ENCODE assay signal across 2 worm cellular contexts in the genomic region with DNA sequence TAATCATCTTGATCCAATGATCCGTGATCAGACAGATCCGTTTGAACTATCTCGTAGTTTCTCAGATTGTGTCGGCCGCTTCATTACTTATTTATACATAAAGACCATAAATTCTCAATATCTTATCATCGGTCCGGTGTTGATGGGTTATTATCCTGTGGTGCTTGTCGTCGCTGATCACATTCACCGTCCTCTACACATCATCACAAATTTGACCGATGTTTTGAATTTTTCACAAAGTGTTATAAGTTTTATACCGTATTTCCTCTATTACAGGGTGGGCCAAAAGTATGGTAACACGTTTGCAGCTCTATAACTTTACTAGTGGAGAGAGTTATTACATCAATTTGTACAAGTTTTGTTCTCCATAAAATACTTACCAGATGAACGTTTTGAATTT.
TF ChIP-seq lines count a peak whose summit lies in the region.

No protein-coding gene starts in this region.

TF ChIP-seq in whole organism, L4 larva, 104 proteins besides CTCF, POLR2A, EP300 and RAD21:
- TF ChIP-seq zfp-3 (GFP tag; conservative IDR thresholded peaks at IDR 0.05; lab: Robert Waterston, UW) (0 out of 2 replicates have a peak, but pooled peaks have one; percentile 29), Y48G9A.11 (GFP tag; IDR thresholded peaks at IDR 0.05; lab: Robert Waterston, UW) (peak; percentile 47; the same call in 1 of the 2 replicates), lim-7 (GFP tag; IDR thresholded peaks at IDR 0.05; lab: Robert Waterston, UW) (peak; percentile 76), snpc-1.2 (GFP tag; IDR thresholded peaks at IDR 0.05; lab: Robert Waterston, UW) (peak; percentile 70), lin-38 (GFP tag; IDR thresholded peaks at IDR 0.05; lab: Robert Waterston, UW) (peak; percentile 70), nhr-48 (tag; optimal IDR thresholded peaks at IDR 0.05; lab: Kevin White, UChicago) (no peak), nhr-237 (tag; optimal IDR thresholded peaks at IDR 0.05; lab: Kevin White, UChicago) (no peak), F49E8.2 (tag; optimal IDR thresholded peaks at IDR 0.05; lab: Kevin White, UChicago; ENCODE audit: borderline replicate concordance) (peak; percentile 34), ces-1 (GFP tag; optimal IDR thresholded peaks at IDR 0.05; lab: Kevin White, UChicago) (no peak), snpc-4 (tag; optimal IDR thresholded peaks at IDR 0.05; lab: Kevin White, UChicago) (peak; percentile 48), nhr-25 (tag; optimal IDR thresholded peaks at IDR 0.05; lab: Kevin White, UChicago; ENCODE audit: borderline replicate concordance, insufficient read depth) (no peak), F26F4.8 (GFP tag; conservative IDR thresholded peaks at IDR 0.05; lab: Robert Waterston, UW) (0 out of 2 replicates have a peak, but pooled peaks have one; percentile 62), ceh-44 (GFP tag; IDR thresholded peaks at IDR 0.05; lab: Robert Waterston, UW) (peak; percentile 85), madf-9 (GFP tag; conservative IDR thresholded peaks at IDR 0.05; lab: Robert Waterston, UW) (0 out of 2 replicates have a peak, but pooled peaks have one; percentile 20), unc-39 (tag; optimal IDR thresholded peaks at IDR 0.05; lab: Kevin White, UChicago) (no peak), ZK546.5 (tag; optimal IDR thresholded peaks at IDR 0.05; lab: Kevin White, UChicago) (no peak)

TF ChIP-seq in whole organism, young adult, 124 proteins besides CTCF, POLR2A, EP300 and RAD21 (continues in another document):
- no peak for TF ChIP-seq ztf-22 (GFP tag; optimal IDR thresholded peaks at IDR 0.05; lab: Kevin White, UChicago)
- peak; percentile 54 for TF ChIP-seq rpc-1 (optimal IDR thresholded peaks at IDR 0.05; lab: Kevin White, UChicago)
- TF ChIP-seq rpc-1 (tag; optimal IDR thresholded peaks at IDR 0.05; lab: Kevin White, UChicago), result peak; percentile 75
- no peak for TF ChIP-seq ztf-6 (GFP tag; IDR thresholded peaks at IDR 0.05; lab: Robert Waterston, UW)
- TF ChIP-seq ztf-26 (tag; optimal IDR thresholded peaks at IDR 0.05; lab: Kevin White, UChicago), result no peak
- TF ChIP-seq ama-1 (optimal IDR thresholded peaks at IDR 0.05; lab: Kevin White, UChicago), result no peak
- no peak for TF ChIP-seq ama-1 (GFP tag; optimal IDR thresholded peaks at IDR 0.05; lab: Kevin White, UChicago)
- TF ChIP-seq somi-1 (GFP tag; optimal IDR thresholded peaks at IDR 0.05; lab: Kevin White, UChicago), result no peak
- TF ChIP-seq pha-4 (tag; optimal IDR thresholded peaks at IDR 0.05; lab: Kevin White, UChicago), result no peak
- no peak for TF ChIP-seq him-1 (tag; optimal IDR thresholded peaks at IDR 0.05; lab: Kevin White, UChicago)
- no peak for TF ChIP-seq C17E4.6 (GFP tag; IDR thresholded peaks at IDR 0.05; lab: Robert Waterston, UW)
- TF ChIP-seq akir-1 (GFP tag; optimal IDR thresholded peaks at IDR 0.05; lab: Kevin White, UChicago), result no peak
- no peak for TF ChIP-seq K11D2.4 (GFP tag; IDR thresholded peaks at IDR 0.05; lab: Robert Waterston, UW)
- TF ChIP-seq cebp-2 (GFP tag; IDR thresholded peaks at IDR 0.05; lab: Robert Waterston, UW), result no peak
- no peak for TF ChIP-seq F52B5.7 (tag; optimal IDR thresholded peaks at IDR 0.05; lab: Kevin White, UChicago)
- no peak for TF ChIP-seq let-607 (tag; optimal IDR thresholded peaks at IDR 0.05; lab: Kevin White, UChicago)
- TF ChIP-seq ztf-28 (GFP tag; IDR thresholded peaks at IDR 0.05; lab: Robert Waterston, UW), result no peak
- TF ChIP-seq aptf-2 (GFP tag; conservative IDR thresholded peaks at IDR 0.05; lab: Robert Waterston, UW), result no peak
- no peak for TF ChIP-seq dox-1 (GFP tag; IDR thresholded peaks at IDR 0.05; lab: Robert Waterston, UW)
- TF ChIP-seq F37B4.10 (GFP tag; IDR thresholded peaks at IDR 0.05; lab: Robert Waterston, UW), result no peak
- no peak for TF ChIP-seq C06A6.2 (GFP tag; conservative IDR thresholded peaks at IDR 0.05; lab: Robert Waterston, UW)
- TF ChIP-seq F55B11.4 (tag; optimal IDR thresholded peaks at IDR 0.05; lab: Kevin White, UChicago; ENCODE audit: borderline replicate concordance, insufficient read depth), result no peak
- peak; percentile 87 for TF ChIP-seq snpc-1.1 (tag; optimal IDR thresholded peaks at IDR 0.05; lab: Kevin White, UChicago; ENCODE audit: insufficient read depth)
- TF ChIP-seq ekl-4 (GFP tag; IDR thresholded peaks at IDR 0.05; lab: Robert Waterston, UW), result no peak
- no peak for TF ChIP-seq lin-35 (GFP tag; optimal IDR thresholded peaks at IDR 0.05; lab: Kevin White, UChicago)
- no peak for TF ChIP-seq nhr-80 (tag; optimal IDR thresholded peaks at IDR 0.05; lab: Kevin White, UChicago)
- TF ChIP-seq rec-8 (tag; optimal IDR thresholded peaks at IDR 0.05; lab: Kevin White, UChicago), result no peak
- no peak for TF ChIP-seq F39B2.1 (GFP tag; IDR thresholded peaks at IDR 0.05; lab: Robert Waterston, UW)
- no peak for TF ChIP-seq attf-5 (GFP tag; optimal IDR thresholded peaks at IDR 0.05; lab: Kevin White, UChicago)
- TF ChIP-seq lin-54 (GFP tag; optimal IDR thresholded peaks at IDR 0.05; lab: Kevin White, UChicago), result peak; percentile 12
- TF ChIP-seq nhr-90 (tag; optimal IDR thresholded peaks at IDR 0.05; lab: Kevin White, UChicago), result peak; percentile 32
- no peak for TF ChIP-seq snpc-3.4 (tag; optimal IDR thresholded peaks at IDR 0.05; lab: Kevin White, UChicago)
- TF ChIP-seq madf-8 (GFP tag; conservative IDR thresholded peaks at IDR 0.05; lab: Robert Waterston, UW), result peak; percentile 24; the same call in 1 of the 2 replicates
- 0 out of 2 replicates have a peak, but pooled peaks have one; percentile 43 for TF ChIP-seq madf-3 (GFP tag; IDR thresholded peaks at IDR 0.05; lab: Robert Waterston, UW)
- no peak for TF ChIP-seq F10E7.11 (tag; optimal IDR thresholded peaks at IDR 0.05; lab: Kevin White, UChicago)
- peak; percentile 13 for TF ChIP-seq ZK185.1 (tag; optimal IDR thresholded peaks at IDR 0.05; lab: Kevin White, UChicago; ENCODE audit: poor library complexity, severe bottlenecking)
- TF ChIP-seq snpc-4 (GFP tag; optimal IDR thresholded peaks at IDR 0.05; lab: Kevin White, UChicago), result peak; percentile 66
- TF ChIP-seq snpc-4 (tag; optimal IDR thresholded peaks at IDR 0.05; lab: Kevin White, UChicago), result peak; percentile 83 to 92 (median 86)
- TF ChIP-seq hlh-12 (tag; optimal IDR thresholded peaks at IDR 0.05; lab: Kevin White, UChicago), result no peak
- no peak for TF ChIP-seq dpff-1 (tag; optimal IDR thresholded peaks at IDR 0.05; lab: Kevin White, UChicago)
- no peak for TF ChIP-seq ceh-91 (GFP tag; IDR thresholded peaks at IDR 0.05; lab: Robert Waterston, UW)
- TF ChIP-seq tbp1 (GFP tag; optimal IDR thresholded peaks at IDR 0.05; lab: Kevin White, UChicago), result peak; percentile 81
- TF ChIP-seq pbrm-1 (GFP tag; IDR thresholded peaks at IDR 0.05; lab: Robert Waterston, UW), result no peak
- no peak for TF ChIP-seq hlh-26 (GFP tag; conservative IDR thresholded peaks at IDR 0.05; lab: Robert Waterston, UW)
- no peak for TF ChIP-seq gei-17 (GFP tag; optimal IDR thresholded peaks at IDR 0.05; lab: Kevin White, UChicago)
- TF ChIP-seq hmg-20 (GFP tag; IDR thresholded peaks at IDR 0.05; lab: Robert Waterston, UW), result no peak
- TF ChIP-seq D2030.7 (GFP tag; IDR thresholded peaks at IDR 0.05; lab: Robert Waterston, UW), result peak; percentile 58
- TF ChIP-seq F22D6.2 (tag; optimal IDR thresholded peaks at IDR 0.05; lab: Kevin White, UChicago), result no peak
- no peak for TF ChIP-seq zfh-2 (GFP tag; conservative IDR thresholded peaks at IDR 0.05; lab: Robert Waterston, UW)
- TF ChIP-seq lag-1 (GFP tag; IDR thresholded peaks at IDR 0.05; lab: Robert Waterston, UW), result no peak
- no peak for TF ChIP-seq nfya-1 (tag; optimal IDR thresholded peaks at IDR 0.05; lab: Kevin White, UChicago; ENCODE audit: borderline replicate concordance, insufficient read depth)
- TF ChIP-seq lin-26 (GFP tag; IDR thresholded peaks at IDR 0.05; lab: Robert Waterston, UW), result peak; percentile 76; the same call in 1 of the 2 replicates
- no peak for TF ChIP-seq ccch-3 (GFP tag; optimal IDR thresholded peaks at IDR 0.05; lab: Kevin White, UChicago)
- TF ChIP-seq egl-18 (GFP tag; IDR thresholded peaks at IDR 0.05; lab: Robert Waterston, UW), result no peak
- TF ChIP-seq egrh-3 (GFP tag; IDR thresholded peaks at IDR 0.05; lab: Robert Waterston, UW), result no peak
- TF ChIP-seq F57A8.1 (GFP tag; optimal IDR thresholded peaks at IDR 0.05; lab: Kevin White, UChicago), result no peak
- no peak for TF ChIP-seq nfyb-1 (GFP tag; IDR thresholded peaks at IDR 0.05; lab: Robert Waterston, UW)
- TF ChIP-seq snpc-1.3 (tag; optimal IDR thresholded peaks at IDR 0.05; lab: Kevin White, UChicago; ENCODE audit: insufficient read depth), result no peak
- peak; percentile 63 for TF ChIP-seq rcor-1 (GFP tag; IDR thresholded peaks at IDR 0.05; lab: Robert Waterston, UW)
- TF ChIP-seq F33H1.4 (GFP tag; IDR thresholded peaks at IDR 0.05; lab: Robert Waterston, UW), result peak; percentile 30; the same call in 1 of the 2 replicates
- TF ChIP-seq Y95B8A.8 (GFP tag; IDR thresholded peaks at IDR 0.05; lab: Robert Waterston, UW), result 0 out of 2 replicates have a peak, but pooled peaks have one; percentile 38
- peak; percentile 25 for TF ChIP-seq F49E8.2 (tag; optimal IDR thresholded peaks at IDR 0.05; lab: Kevin White, UChicago; ENCODE audit: insufficient read depth)
- TF ChIP-seq nhr-120 (GFP tag; IDR thresholded peaks at IDR 0.05; lab: Robert Waterston, UW), result no peak
- no peak for TF ChIP-seq cebp-1 (GFP tag; IDR thresholded peaks at IDR 0.05; lab: Robert Waterston, UW)
- no peak for TF ChIP-seq cebp-1 (tag; optimal IDR thresholded peaks at IDR 0.05; lab: Kevin White, UChicago)
- TF ChIP-seq bed-1 (GFP tag; IDR thresholded peaks at IDR 0.05; lab: Robert Waterston, UW), result no peak
- peak; percentile 59 for TF ChIP-seq athp-1 (tag; optimal IDR thresholded peaks at IDR 0.05; lab: Kevin White, UChicago)
- TF ChIP-seq mxl-1 (tag; optimal IDR thresholded peaks at IDR 0.05; lab: Kevin White, UChicago), result no peak
- TF ChIP-seq ceh-40 (GFP tag; IDR thresholded peaks at IDR 0.05; lab: Robert Waterston, UW), result no peak
- TF ChIP-seq atf-7 (tag; optimal IDR thresholded peaks at IDR 0.05; lab: Kevin White, UChicago), result no peak
- no peak for TF ChIP-seq unc-130 (GFP tag; optimal IDR thresholded peaks at IDR 0.05; lab: Kevin White, UChicago)
- peak; percentile 72; the same call in 1 of the 2 replicates for TF ChIP-seq egl-44 (GFP tag; IDR thresholded peaks at IDR 0.05; lab: Robert Waterston, UW)
